Fruit fly (Drosophila melanogaster): ENCODE data around the gene sv.

The sv gene

DNA sequence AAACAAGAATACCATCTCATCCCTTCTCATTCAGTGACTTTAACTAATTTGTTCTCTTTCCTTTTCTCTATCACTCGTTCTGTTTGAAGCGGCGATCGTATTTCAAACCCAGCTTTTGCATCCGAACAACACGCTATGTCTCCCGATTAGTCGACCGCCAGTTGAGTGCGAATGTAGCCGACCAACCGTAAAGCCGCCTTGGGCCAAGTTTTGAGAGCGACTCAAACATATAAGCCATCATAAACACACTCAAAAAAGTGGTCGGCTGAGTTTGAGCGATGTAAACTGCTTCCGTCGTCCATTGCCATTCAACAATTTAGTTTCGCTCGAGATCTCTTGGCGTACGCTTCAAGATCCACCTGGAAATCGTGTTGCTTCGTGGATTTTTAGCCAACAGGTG, at the start of gene sv:
TSS of gene sv (plus strand) at position 319 of the 400 bp plus-strand sequence.
- TF ChIP-seq psq (optimal IDR thresholded peaks at IDR 0.05) = no peak
- no peak for TF ChIP-seq h (optimal IDR thresholded peaks at IDR 0.05)
- TF ChIP-seq ttk (optimal IDR thresholded peaks at IDR 0.05) = no peak
- no peak for TF ChIP-seq insv (optimal IDR thresholded peaks at IDR 0.05)
- no peak for TF ChIP-seq Sin3A (optimal IDR thresholded peaks at IDR 0.05)
- no peak for TF ChIP-seq Myc (optimal IDR thresholded peaks at IDR 0.05)

DNA sequence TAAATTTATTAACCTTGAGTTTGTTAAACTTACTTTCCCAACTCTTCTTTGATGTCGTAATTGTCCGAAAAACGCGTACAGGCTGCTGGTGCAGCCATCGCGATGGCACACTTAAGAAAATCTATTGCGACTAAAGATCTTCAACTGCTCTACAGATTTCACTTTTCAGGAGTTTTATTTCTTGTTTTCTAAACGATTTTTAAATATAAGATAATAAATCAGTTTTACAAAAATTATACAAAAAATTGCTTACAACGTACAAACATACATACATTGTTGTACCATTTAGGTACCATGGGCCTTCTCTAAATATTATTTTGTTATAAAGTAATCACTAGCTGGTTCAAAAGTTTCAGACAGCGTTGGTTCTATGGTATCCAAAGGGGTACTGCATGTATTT, 38.2 kb upstream of the sv start:
- no peak for TF ChIP-seq psq (optimal IDR thresholded peaks at IDR 0.05)
- TF ChIP-seq ttk (optimal IDR thresholded peaks at IDR 0.05) = no peak
- no peak for TF ChIP-seq insv (optimal IDR thresholded peaks at IDR 0.05)
- no peak for TF ChIP-seq Myc (optimal IDR thresholded peaks at IDR 0.05)
- TF ChIP-seq Sin3A (optimal IDR thresholded peaks at IDR 0.05) = no peak
- no peak for TF ChIP-seq h (optimal IDR thresholded peaks at IDR 0.05)

DNA sequence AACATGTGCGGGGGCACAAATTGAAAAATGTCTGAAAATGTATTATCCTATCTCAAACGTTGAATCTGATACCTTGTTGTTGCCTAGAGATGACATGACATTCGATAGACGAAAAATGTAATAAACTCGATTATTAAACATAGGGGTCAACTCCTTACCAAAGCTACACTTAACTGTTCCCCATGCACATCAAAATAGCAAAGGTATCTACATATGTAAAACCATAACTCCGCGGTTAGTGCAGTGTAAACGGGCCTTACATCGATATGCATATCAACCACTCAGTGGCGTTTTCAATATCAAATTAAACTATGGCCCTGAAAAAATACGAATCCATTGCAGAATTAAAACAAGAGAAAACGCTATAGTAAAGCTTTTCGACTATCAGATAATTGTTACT, 37.3 kb upstream of the sv start:
- TF ChIP-seq Myc (optimal IDR thresholded peaks at IDR 0.05) (no peak), ttk (optimal IDR thresholded peaks at IDR 0.05) (no peak), insv (optimal IDR thresholded peaks at IDR 0.05) (no peak), Sin3A (optimal IDR thresholded peaks at IDR 0.05) (no peak), h (optimal IDR thresholded peaks at IDR 0.05) (no peak), psq (optimal IDR thresholded peaks at IDR 0.05) (no peak)

DNA sequence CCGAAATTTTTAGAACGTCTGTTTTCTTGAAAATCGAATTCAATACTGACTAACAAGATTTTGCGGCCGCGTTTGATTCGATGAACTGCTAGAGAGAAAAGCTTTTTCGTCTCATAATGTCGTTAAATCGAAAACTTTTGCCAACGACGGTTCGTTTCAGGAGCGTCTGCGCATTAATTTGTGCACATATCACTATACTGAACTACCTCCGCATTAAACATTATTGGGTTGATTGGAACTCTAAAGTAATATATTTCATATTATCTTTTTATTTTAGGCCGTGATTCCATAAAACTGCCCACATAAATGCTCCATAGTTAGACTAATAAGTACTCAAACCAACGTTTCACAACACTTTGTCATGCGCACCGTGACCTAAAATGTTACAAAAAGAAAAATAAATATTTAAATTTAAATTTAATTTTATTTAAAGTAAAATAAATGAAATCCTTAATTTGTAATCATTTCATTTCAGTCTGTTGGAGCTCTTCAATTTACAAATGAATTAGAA, 34.9 kb upstream of the sv start, which contains the start of gene CaMKII:
TSS of gene CaMKII (minus strand) at position 51 of the 511 bp plus-strand sequence.
- TF ChIP-seq psq (optimal IDR thresholded peaks at IDR 0.05) = no peak
- TF ChIP-seq Myc (optimal IDR thresholded peaks at IDR 0.05) = no peak
- no peak for TF ChIP-seq h (optimal IDR thresholded peaks at IDR 0.05)
- TF ChIP-seq insv (optimal IDR thresholded peaks at IDR 0.05) = no peak

DNA sequence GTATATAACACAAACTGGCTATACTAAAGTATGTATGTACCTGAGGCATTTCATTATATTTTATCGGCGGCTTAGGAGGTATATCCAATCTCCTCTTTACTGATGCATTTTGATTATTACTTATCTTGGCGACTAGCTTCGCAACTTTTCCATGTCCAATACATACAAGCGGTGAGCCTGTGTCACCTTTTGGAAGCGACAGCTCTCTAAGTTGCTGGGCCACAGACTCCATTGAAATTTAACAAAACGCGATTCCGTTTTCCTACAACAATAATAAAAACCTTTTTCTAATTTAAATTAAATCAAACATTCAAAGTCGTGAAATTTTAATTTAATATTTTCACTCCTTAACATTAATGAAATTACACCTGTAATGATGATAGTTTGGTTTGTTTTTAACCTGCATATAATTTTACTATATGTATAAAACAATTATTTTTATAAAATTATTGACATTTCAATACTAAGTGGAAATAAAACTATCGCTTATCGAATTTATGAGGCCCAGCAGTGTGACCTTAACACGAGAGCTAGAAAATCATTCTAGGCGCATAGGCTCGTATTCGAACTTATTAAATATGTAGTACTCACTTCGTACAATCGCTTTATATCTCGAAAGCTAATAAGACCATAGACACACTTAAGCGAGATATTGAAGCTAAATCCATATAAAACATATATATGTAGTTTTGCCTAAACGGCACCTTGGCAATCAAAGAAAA, 28.1 kb upstream of the sv start, which contains the start of gene apolpp:
TSS of gene apolpp (plus strand) at position 597 of the 722 bp plus-strand sequence.
- no peak for TF ChIP-seq ttk (optimal IDR thresholded peaks at IDR 0.05)
- TF ChIP-seq psq (optimal IDR thresholded peaks at IDR 0.05) = no peak
- no peak for TF ChIP-seq Sin3A (optimal IDR thresholded peaks at IDR 0.05)
- no peak for TF ChIP-seq Myc (optimal IDR thresholded peaks at IDR 0.05)
- no peak for TF ChIP-seq h (optimal IDR thresholded peaks at IDR 0.05)
- TF ChIP-seq insv (optimal IDR thresholded peaks at IDR 0.05) = no peak

DNA sequence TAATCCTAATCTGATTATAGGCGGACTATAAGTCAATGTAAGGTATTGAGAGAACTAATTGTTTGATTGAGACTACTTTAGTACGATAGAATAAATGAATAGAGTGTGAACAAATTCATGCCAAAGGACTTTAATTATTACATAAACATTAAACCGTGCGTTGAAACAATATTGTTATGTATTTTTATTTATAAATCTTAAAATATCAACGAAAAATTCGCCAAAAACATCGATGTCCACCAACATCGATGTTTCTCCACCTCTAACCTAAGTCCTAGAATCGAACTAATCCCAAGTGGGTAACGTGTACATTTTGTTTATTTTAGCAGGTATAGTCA, 27.5 kb upstream of the sv start:
- TF ChIP-seq insv (optimal IDR thresholded peaks at IDR 0.05) (no peak), psq (optimal IDR thresholded peaks at IDR 0.05) (no peak), ttk (optimal IDR thresholded peaks at IDR 0.05) (no peak), Sin3A (optimal IDR thresholded peaks at IDR 0.05) (no peak), h (optimal IDR thresholded peaks at IDR 0.05) (no peak), Myc (optimal IDR thresholded peaks at IDR 0.05) (no peak)

DNA sequence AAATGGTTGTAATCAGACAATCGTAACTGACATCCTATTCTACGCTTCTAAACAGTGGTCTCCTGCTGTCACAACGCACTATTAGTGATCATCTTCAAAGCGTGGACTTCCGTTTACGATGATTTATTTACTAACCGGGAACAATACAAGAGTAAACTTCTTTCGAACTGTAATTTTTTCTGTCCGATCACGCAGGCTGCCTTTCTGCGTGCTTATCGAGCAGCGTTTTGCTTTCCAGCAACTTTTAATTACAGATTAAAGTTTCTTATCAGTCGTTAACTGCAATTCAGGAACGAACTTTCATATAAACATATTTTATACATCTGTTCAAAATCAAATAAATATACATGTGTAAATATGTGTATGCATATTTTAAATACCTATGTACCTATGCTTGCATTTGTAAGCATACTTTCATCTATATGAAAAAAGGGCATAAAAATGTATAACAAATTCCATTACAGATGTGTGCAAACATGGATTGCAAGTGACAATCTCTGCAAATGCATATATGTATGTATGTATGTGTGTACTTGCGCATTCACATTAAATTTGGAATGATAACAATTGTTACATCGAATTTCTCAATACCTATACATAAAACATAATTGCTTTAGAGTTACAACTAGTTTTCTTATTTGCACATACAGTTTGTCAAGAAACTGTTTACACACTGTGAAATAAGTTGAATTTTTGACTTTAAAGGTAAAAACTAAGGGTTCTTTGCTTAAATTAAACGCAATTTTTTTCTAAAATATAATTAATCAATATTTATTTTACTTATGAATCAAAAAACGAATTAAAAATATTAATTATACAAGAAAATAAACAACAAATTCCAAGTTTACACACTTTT, 25.4 kb upstream of the sv start:
- TF ChIP-seq psq (optimal IDR thresholded peaks at IDR 0.05) (no peak), ttk (optimal IDR thresholded peaks at IDR 0.05) (no peak), insv (optimal IDR thresholded peaks at IDR 0.05) (no peak), Myc (optimal IDR thresholded peaks at IDR 0.05) (no peak), Sin3A (optimal IDR thresholded peaks at IDR 0.05) (no peak), h (optimal IDR thresholded peaks at IDR 0.05) (no peak)

DNA sequence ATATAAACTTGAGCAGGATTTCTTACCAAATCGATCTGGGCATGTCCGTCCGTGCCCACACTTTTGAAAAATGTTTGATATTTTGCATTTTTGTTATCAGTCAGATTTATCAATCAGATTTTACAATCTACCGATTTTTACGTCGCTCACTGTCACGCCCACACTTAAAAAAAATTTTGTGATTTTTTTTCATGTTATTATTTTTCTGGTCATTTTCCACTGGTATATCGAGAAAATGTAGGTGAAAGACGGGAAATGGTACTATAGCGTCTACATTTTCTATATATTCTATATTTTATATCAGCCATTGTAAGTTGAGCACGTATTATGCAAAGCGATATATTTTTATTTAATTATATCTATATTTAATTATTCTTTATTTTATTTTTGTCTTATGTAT, 24.4 kb upstream of the sv start:
- TF ChIP-seq Sin3A (optimal IDR thresholded peaks at IDR 0.05) = no peak
- no peak for TF ChIP-seq h (optimal IDR thresholded peaks at IDR 0.05)
- TF ChIP-seq insv (optimal IDR thresholded peaks at IDR 0.05) = no peak
- no peak for TF ChIP-seq psq (optimal IDR thresholded peaks at IDR 0.05)
- no peak for TF ChIP-seq Myc (optimal IDR thresholded peaks at IDR 0.05)
- no peak for TF ChIP-seq ttk (optimal IDR thresholded peaks at IDR 0.05)

DNA sequence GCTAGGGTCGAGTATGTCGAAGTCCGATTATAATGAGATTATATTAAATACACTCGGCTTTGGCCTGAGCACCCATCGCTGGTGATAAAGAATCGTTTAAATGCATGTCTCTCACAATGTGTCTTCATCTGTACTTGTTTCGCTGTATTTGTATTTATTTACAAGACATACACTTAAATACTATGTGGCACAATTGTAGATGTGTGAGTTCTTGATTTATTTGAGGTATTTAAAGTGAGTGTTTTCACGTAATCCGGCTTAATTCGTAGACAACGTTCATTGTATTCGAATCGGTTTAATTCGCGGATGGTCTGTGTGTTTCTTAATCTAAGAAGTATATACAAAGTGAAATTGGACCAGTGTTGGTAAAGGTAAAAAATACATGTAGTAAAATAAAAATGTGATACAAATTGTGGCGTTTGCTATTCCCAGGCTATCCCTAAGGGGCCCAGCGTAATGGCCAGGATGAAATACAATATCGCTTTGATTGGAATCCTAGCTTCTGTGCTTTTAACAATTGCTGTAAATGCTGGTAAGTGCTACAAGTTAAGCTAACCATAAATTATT, 23.9 kb upstream of the sv start, which contains the start of gene Zyx:
TSS of gene Zyx (minus strand) at position 350 of the 567 bp plus-strand sequence.
- TF ChIP-seq Sin3A (optimal IDR thresholded peaks at IDR 0.05) = no peak
- no peak for TF ChIP-seq psq (optimal IDR thresholded peaks at IDR 0.05)

DNA sequence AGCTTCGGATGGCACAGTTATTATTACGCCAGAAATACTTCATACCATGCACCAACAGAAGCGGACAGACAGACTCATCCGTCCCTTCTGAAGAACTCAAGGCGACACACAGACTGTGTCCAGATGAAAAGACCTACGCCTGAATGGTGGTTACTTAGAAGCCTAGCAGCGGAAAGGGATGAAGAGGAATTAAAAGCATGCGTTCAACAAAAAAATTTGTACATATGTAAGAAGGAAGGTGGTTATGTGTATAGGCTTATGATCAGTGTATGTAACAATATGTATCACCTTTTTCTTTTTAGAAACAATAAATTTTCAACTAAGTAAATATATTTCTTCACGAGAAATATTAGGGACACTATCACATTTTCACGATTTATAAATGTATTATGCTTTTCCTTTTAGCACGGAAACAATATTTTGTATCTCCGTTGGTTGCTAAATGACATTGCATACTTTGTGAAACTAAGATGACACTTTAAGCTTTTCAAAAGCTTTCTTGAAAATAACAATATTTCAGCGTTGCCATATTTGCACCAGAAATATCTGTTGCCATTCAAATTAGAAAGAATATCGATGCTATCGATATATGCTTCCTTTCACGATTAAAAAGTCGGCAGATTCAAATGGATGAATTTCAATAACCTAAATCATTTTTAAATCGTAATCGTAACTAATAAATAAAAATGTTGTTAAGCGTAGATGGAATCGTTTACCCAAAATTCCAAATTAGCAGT, 4.1 kb upstream of the sv start, which contains the start of gene Actbeta:
TSS of gene Actbeta (minus strand) at position 471 of the 737 bp plus-strand sequence.
- no peak for TF ChIP-seq insv (optimal IDR thresholded peaks at IDR 0.05)
- no peak for TF ChIP-seq ttk (optimal IDR thresholded peaks at IDR 0.05)
- no peak for TF ChIP-seq psq (optimal IDR thresholded peaks at IDR 0.05)
- TF ChIP-seq Myc (optimal IDR thresholded peaks at IDR 0.05) = no peak
- no peak for TF ChIP-seq Sin3A (optimal IDR thresholded peaks at IDR 0.05)

DNA sequence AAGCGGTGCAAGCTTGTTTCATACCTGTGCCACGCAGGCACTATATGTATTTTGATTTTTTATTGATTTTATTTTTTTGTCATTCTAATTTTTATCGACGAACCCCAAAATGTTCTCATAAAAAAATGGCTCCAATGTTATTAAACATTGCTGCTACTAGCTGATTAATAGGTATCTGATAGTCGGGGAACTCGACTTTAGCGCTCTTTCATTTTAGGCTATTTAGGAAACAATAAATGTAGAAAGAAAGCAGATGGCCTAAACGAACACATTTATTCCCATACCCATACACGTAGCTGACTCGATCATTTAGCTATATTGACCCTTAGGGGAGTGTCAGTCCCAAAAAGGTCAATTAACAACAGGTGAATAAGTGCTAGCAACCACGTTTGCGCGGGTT, 1.7 kb downstream of the sv start:
- TF ChIP-seq Sin3A (optimal IDR thresholded peaks at IDR 0.05) (no peak), ttk (optimal IDR thresholded peaks at IDR 0.05) (no peak), insv (optimal IDR thresholded peaks at IDR 0.05) (no peak), h (optimal IDR thresholded peaks at IDR 0.05) (no peak), psq (optimal IDR thresholded peaks at IDR 0.05) (no peak), Myc (optimal IDR thresholded peaks at IDR 0.05) (no peak)
